In genomic region chr3L:18174833-18175232, dm6 we compare ENCODE assay signal across 2 fruit fly cellular contexts.
TF ChIP-seq lines count a peak whose summit lies in the region.

No protein-coding gene starts in this region.

- no peak for TF ChIP-seq CTCF in whole organism, embryonic (GFP tag; optimal IDR thresholded peaks at IDR 0.05; lab: Kevin White, UChicago)

TF ChIP-seq in whole organism, embryonic, 481 proteins besides CTCF, POLR2A, EP300 and RAD21:
- TF ChIP-seq vnd (GFP tag; IDR thresholded peaks at IDR 0.05; lab: Robert Waterston, UW; ENCODE audit: partially characterized antibody) (0 out of 3 replicates have a peak, but pooled peaks have one; percentile 24), onecut (GFP tag; IDR thresholded peaks at IDR 0.05; lab: Robert Waterston, UW) (no peak), Vsx1 (GFP tag; optimal IDR thresholded peaks at IDR 0.05; lab: Kevin White, UChicago) (no peak), CG8944 (GFP tag; optimal IDR thresholded peaks at IDR 0.05; lab: Kevin White, UChicago) (no peak), fu2 (GFP tag; optimal IDR thresholded peaks at IDR 0.05; lab: Kevin White, UChicago) (no peak), hb (GFP tag; IDR thresholded peaks at IDR 0.05; lab: Robert Waterston, UW; ENCODE audit: partially characterized antibody) (0 out of 3 replicates have a peak, but pooled peaks have one; percentile 10), crp (GFP tag; optimal IDR thresholded peaks at IDR 0.05; lab: Kevin White, UChicago) (no peak), ind (GFP tag; optimal IDR thresholded peaks at IDR 0.05; lab: Kevin White, UChicago) (no peak), CG2712 (tag; optimal IDR thresholded peaks at IDR 0.05; lab: Kevin White, UChicago) (no peak), Ptx1 (GFP tag; IDR thresholded peaks at IDR 0.05; lab: Robert Waterston, UW) (no peak), mam (GFP tag; optimal IDR thresholded peaks at IDR 0.05; lab: Kevin White, UChicago) (no peak), Six4 (GFP tag; optimal IDR thresholded peaks at IDR 0.05; lab: Kevin White, UChicago) (no peak), kni (GFP tag; optimal IDR thresholded peaks at IDR 0.05; lab: Kevin White, UChicago) (no peak), Dbx (GFP tag; IDR thresholded peaks at IDR 0.05; lab: Robert Waterston, UW) (no peak), CG8359 (GFP tag; optimal IDR thresholded peaks at IDR 0.05; lab: Kevin White, UChicago; ENCODE audit: borderline replicate concordance) (no peak), Xbp1 (GFP tag; optimal IDR thresholded peaks at IDR 0.05; lab: Kevin White, UChicago) (no peak), br (optimal IDR thresholded peaks at IDR 0.05; lab: Kevin White, UChicago) (no peak), CG15269 (tag; optimal IDR thresholded peaks at IDR 0.05; lab: Kevin White, UChicago) (no peak), CG8478 (optimal IDR thresholded peaks at IDR 0.05; lab: Kevin White, UChicago) (no peak), Med (GFP tag; lab: Kevin White, UChicago) (peak; percentile 25), gce (GFP tag; IDR thresholded peaks at IDR 0.05; lab: Robert Waterston, UW) (no peak), NC2α (GFP tag; optimal IDR thresholded peaks at IDR 0.05; lab: Kevin White, UChicago) (no peak), Doc3 (GFP tag; IDR thresholded peaks at IDR 0.05; lab: Robert Waterston, UW; ENCODE audit: partially characterized antibody) (no peak), nerfin-2 (GFP tag; IDR thresholded peaks at IDR 0.05; lab: Robert Waterston, UW; ENCODE audit: partially characterized antibody) (no peak), mld (GFP tag; IDR thresholded peaks at IDR 0.05; lab: Robert Waterston, UW; ENCODE audit: partially characterized antibody) (no peak), D (optimal IDR thresholded peaks at IDR 0.05; lab: Kevin White, UChicago) (peak; percentile 70), D (GFP tag; optimal IDR thresholded peaks at IDR 0.05; lab: Kevin White, UChicago) (no peak), Meics (GFP tag; optimal IDR thresholded peaks at IDR 0.05; lab: Kevin White, UChicago) (no peak), odd (GFP tag; optimal IDR thresholded peaks at IDR 0.05; lab: Kevin White, UChicago) (no peak), HLH4C (GFP tag; IDR thresholded peaks at IDR 0.05; lab: Robert Waterston, UW; ENCODE audit: partially characterized antibody) (no peak), CG15011 (GFP tag; optimal IDR thresholded peaks at IDR 0.05; lab: Kevin White, UChicago) (no peak), otp (GFP tag; IDR thresholded peaks at IDR 0.05; lab: Robert Waterston, UW) (no peak), CG11398 (GFP tag; optimal IDR thresholded peaks at IDR 0.05; lab: Kevin White, UChicago) (no peak), yki (optimal IDR thresholded peaks at IDR 0.05; lab: Kevin White, UChicago) (no peak), Tbp (GFP tag; optimal IDR thresholded peaks at IDR 0.05; lab: Kevin White, UChicago) (no peak), CG15479 (GFP tag; optimal IDR thresholded peaks at IDR 0.05; lab: Kevin White, UChicago) (peak; percentile 89), zen (tag; optimal IDR thresholded peaks at IDR 0.05; lab: Kevin White, UChicago) (peak; percentile 60), B-H1 (GFP tag; IDR thresholded peaks at IDR 0.05; lab: Robert Waterston, UW) (no peak), amos (GFP tag; IDR thresholded peaks at IDR 0.05; lab: Robert Waterston, UW; ENCODE audit: partially characterized antibody) (0 out of 2 replicates have a peak, but pooled peaks have one; percentile 18), CG18764 (GFP tag; optimal IDR thresholded peaks at IDR 0.05; lab: Kevin White, UChicago) (no peak)

TF ChIP-seq in whole organism, pupa, 21 proteins besides CTCF, POLR2A, EP300 and RAD21:
- TF ChIP-seq Ets98B (GFP tag; IDR thresholded peaks at IDR 0.05; lab: Robert Waterston, UW), result no peak
- TF ChIP-seq CG4496 (GFP tag; IDR thresholded peaks at IDR 0.05; lab: Robert Waterston, UW), result 0 out of 3 replicates have a peak, but pooled peaks have one; percentile 19
- TF ChIP-seq CG12605 (GFP tag; IDR thresholded peaks at IDR 0.05; lab: Robert Waterston, UW), result peak; percentile 6; the same call in 1 of the 2 replicates
- no peak for TF ChIP-seq CG15710 (tag; optimal IDR thresholded peaks at IDR 0.05; lab: Kevin White, UChicago)
- TF ChIP-seq CG13204 (GFP tag; optimal IDR thresholded peaks at IDR 0.05; lab: Kevin White, UChicago), result no peak
- TF ChIP-seq Pif1B (GFP tag; optimal IDR thresholded peaks at IDR 0.05; lab: Kevin White, UChicago), result no peak
- no peak for TF ChIP-seq CG8301 (tag; optimal IDR thresholded peaks at IDR 0.05; lab: Kevin White, UChicago)
- TF ChIP-seq D1 (tag; optimal IDR thresholded peaks at IDR 0.05; lab: Kevin White, UChicago), result no peak
- peak; percentile 5 for TF ChIP-seq EcR (GFP tag; optimal IDR thresholded peaks at IDR 0.05; lab: Kevin White, UChicago)
- no peak for TF ChIP-seq CG10348 (GFP tag; IDR thresholded peaks at IDR 0.05; lab: Robert Waterston, UW)
- no peak for TF ChIP-seq CG9948 (tag; optimal IDR thresholded peaks at IDR 0.05; lab: Kevin White, UChicago)
